Worm (Caenorhabditis elegans) whole organism, L4 larva: ENCODE measurements around the gene unc-43.
A peak's percentile ranks its signal among the peaks of the same experiment; 100 is the strongest.

Source experiments
- F26F4.8 ChIP-seq: fragments of 200-800 bp; sonication (Bioruptor generic); conservative IDR thresholded peaks from 2 replicates; pipeline ENCODE4 v1.3.6; 2022; ENCODE audit warnings: missing genetic modification characterization, missing compliant biosample characterization
- F37D6.2 ChIP-seq: sonication (generic microtip); optimal IDR thresholded peaks from 2 replicates; lab custom pipeline; 2016; ENCODE audit warnings: mild to moderate bottlenecking, missing genetic modification characterization, missing compliant biosample characterization
- F49E8.2 ChIP-seq: sonication (generic microtip); optimal IDR thresholded peaks from 2 replicates; lab custom pipeline; 2016; ENCODE audit warnings: missing compliant biosample characterization, mild to moderate bottlenecking, missing genetic modification characterization, borderline replicate concordance
- T20F7.1 ChIP-seq: fragments of 200-800 bp; sonication (Bioruptor generic); optimal IDR thresholded peaks from 2 replicates; lab custom pipeline; 2018; ENCODE audit warnings: mild to moderate bottlenecking, missing genetic modification characterization, missing compliant biosample characterization
- Y48G9A.11 ChIP-seq: fragments of 200-800 bp; sonication (Bioruptor generic); IDR thresholded peaks from 2 replicates; pipeline ENCODE4 v1.3.6; 2022; ENCODE audit warnings: missing genetic modification reagents, missing genetic modification characterization, missing compliant biosample characterization
- Y75B8A.6 ChIP-seq: fragments of 200-800 bp; sonication (Bioruptor generic); IDR thresholded peaks from 2 replicates; pipeline ENCODE4 v1.3.6; 2022; ENCODE audit warnings: missing genetic modification reagents, missing genetic modification characterization, missing compliant biosample characterization
- aha-1 ChIP-seq: fragments of 150-350 bp; peaks from one replicate; lab custom pipeline; 2014; ENCODE audit warnings: missing biosample characterization, missing genetic modification characterization
- ceh-20 ChIP-seq: fragments of 200-800 bp; sonication (Bioruptor generic); IDR thresholded peaks from 2 replicates; pipeline ENCODE4 v1.3.6; 2022; ENCODE audit warnings: missing genetic modification reagents, missing genetic modification characterization, missing compliant biosample characterization
- ceh-28 ChIP-seq: fragments of 150-350 bp; optimal IDR thresholded peaks from 2 replicates; lab custom pipeline; 2014; ENCODE audit warnings: missing biosample characterization, missing genetic modification reagents, missing genetic modification characterization
- ceh-62 ChIP-seq: sonication (generic microtip); optimal IDR thresholded peaks from 2 replicates; lab custom pipeline; 2017; ENCODE audit warnings: missing biosample characterization, missing genetic modification characterization
- ceh-82 ChIP-seq: sonication (generic microtip); optimal IDR thresholded peaks from 2 replicates; lab custom pipeline; 2017; ENCODE audit warnings: missing biosample characterization, missing genetic modification characterization
- cey-2 ChIP-seq: sonication (generic microtip); optimal IDR thresholded peaks from 3 replicates; lab custom pipeline; 2017; ENCODE audit warnings: missing genetic modification characterization, mild to moderate bottlenecking, missing compliant biosample characterization, antibody characterized with exemption, borderline replicate concordance; ENCODE audit not compliant: insufficient read depth
- daf-12 ChIP-seq: fragments of 150-350 bp; optimal IDR thresholded peaks from 2 replicates; lab custom pipeline; 2014; ENCODE audit warnings: missing biosample characterization, missing genetic modification reagents, missing genetic modification characterization
- dmd-6 ChIP-seq: fragments of 200-800 bp; sonication (Bioruptor generic); IDR thresholded peaks from 2 replicates; pipeline ENCODE4 v1.3.6; 2022; ENCODE audit warnings: missing genetic modification reagents, missing genetic modification characterization, missing compliant biosample characterization
- dmd-9 ChIP-seq: fragments of 200-800 bp; sonication (Bioruptor generic); IDR thresholded peaks from 2 replicates; pipeline ENCODE4 v1.3.6; 2022; ENCODE audit warnings: missing genetic modification reagents, missing genetic modification characterization, missing compliant biosample characterization
- dve-1 ChIP-seq: sonication (generic microtip); optimal IDR thresholded peaks from 2 replicates; lab custom pipeline; 2017; ENCODE audit warnings: antibody characterized with exemption, mild to moderate bottlenecking, missing genetic modification characterization, missing compliant biosample characterization; ENCODE audit not compliant: insufficient read depth
- egl-43 ChIP-seq: fragments of 200-800 bp; sonication (Bioruptor generic); IDR thresholded peaks from 2 replicates; pipeline ENCODE4 v1.3.6; 2022; ENCODE audit warnings: missing genetic modification reagents, missing genetic modification characterization, missing compliant biosample characterization
- hlh-30 ChIP-seq: sonication (generic microtip); optimal IDR thresholded peaks from 2 replicates; lab custom pipeline; 2017; ENCODE audit warnings: antibody characterized with exemption, mild to moderate bottlenecking, missing genetic modification characterization, missing compliant biosample characterization; ENCODE audit not compliant: insufficient read depth
- lim-7 ChIP-seq: fragments of 200-800 bp; sonication (Bioruptor generic); IDR thresholded peaks from 2 replicates; pipeline ENCODE4 v1.3.6; 2022; ENCODE audit warnings: missing genetic modification characterization, missing compliant biosample characterization
- lin-38 ChIP-seq: fragments of 200-800 bp; sonication (Bioruptor generic); IDR thresholded peaks from 2 replicates; pipeline ENCODE4 v1.3.6; 2022; ENCODE audit warnings: missing genetic modification reagents, missing genetic modification characterization, missing compliant biosample characterization
- lin-39 ChIP-seq: fragments of 150-350 bp; optimal IDR thresholded peaks from 2 replicates; lab custom pipeline; 2014; ENCODE audit warnings: missing biosample characterization, missing genetic modification reagents, missing genetic modification characterization
- lir-3 ChIP-seq: sonication (generic microtip); optimal IDR thresholded peaks from 2 replicates; lab custom pipeline; 2016; ENCODE audit warnings: mild to moderate bottlenecking, missing genetic modification characterization, missing compliant biosample characterization
- madf-5 ChIP-seq, 2 experiments: fragments of 200-800 bp; sonication (Bioruptor generic); IDR thresholded peaks; 2 replicates each; pipeline ENCODE4 v1.3.6; 2022; ENCODE audit warnings: missing compliant biosample characterization in 2 of 2, missing genetic modification characterization in 2 of 2
- nhr-25 ChIP-seq: sonication (generic microtip); optimal IDR thresholded peaks from 2 replicates; lab custom pipeline; 2017; ENCODE audit warnings: missing genetic modification characterization, mild to moderate bottlenecking, missing compliant biosample characterization, antibody characterized with exemption, moderate library complexity, borderline replicate concordance; ENCODE audit not compliant: insufficient read depth
- nhr-41 ChIP-seq: fragments of 200-800 bp; sonication (Bioruptor generic); IDR thresholded peaks from 2 replicates; pipeline ENCODE4 v1.3.6; 2022; ENCODE audit warnings: missing genetic modification reagents, missing genetic modification characterization, missing compliant biosample characterization
- nhr-42 ChIP-seq: fragments of 200-800 bp; sonication (Bioruptor generic); IDR thresholded peaks from 2 replicates; pipeline ENCODE4 v1.3.6; 2022; ENCODE audit warnings: missing genetic modification characterization, missing compliant biosample characterization
- nhr-6 ChIP-seq: fragments of 150-350 bp; optimal IDR thresholded peaks from 2 replicates; lab custom pipeline; 2014; ENCODE audit warnings: missing biosample characterization, missing genetic modification characterization
- nhr-76 ChIP-seq: fragments of 150-350 bp; optimal IDR thresholded peaks from 2 replicates; lab custom pipeline; 2014; ENCODE audit warnings: missing biosample characterization, missing genetic modification characterization
- nhr-77 ChIP-seq: fragments of 150-350 bp; optimal IDR thresholded peaks from 2 replicates; lab custom pipeline; 2014; ENCODE audit warnings: missing biosample characterization, missing genetic modification characterization
- php-3 ChIP-seq: fragments of 200-800 bp; sonication (Bioruptor generic); IDR thresholded peaks from 2 replicates; pipeline ENCODE4 v1.3.6; 2022; ENCODE audit warnings: missing genetic modification reagents, missing genetic modification characterization, missing compliant biosample characterization
- snpc-4 ChIP-seq: fragments of 150-350 bp; optimal IDR thresholded peaks from 2 replicates; lab custom pipeline; 2014; ENCODE audit warnings: missing biosample characterization, missing genetic modification characterization
- spr-3 ChIP-seq: fragments of 200-800 bp; sonication (Bioruptor generic); optimal IDR thresholded peaks from 2 replicates; lab custom pipeline; 2018; ENCODE audit warnings: mild to moderate bottlenecking, missing genetic modification characterization, missing compliant biosample characterization
- unc-62 ChIP-seq, 3 experiments: fragments of 150-350 bp in 1 of 3; sonication (generic microtip); optimal IDR thresholded peaks in 2 of 3; peaks in 1 of 3; 1 replicate in 1 of 3; 2 replicates in 2 of 3; lab custom pipeline; 2014 to 2017; ENCODE audit warnings: missing biosample characterization in 3 of 3, missing genetic modification characterization in 3 of 3, missing genetic modification reagents in 3 of 3, missing genotype in 1 of 3
- vab-7 ChIP-seq: fragments of 200-800 bp; sonication (Bioruptor generic); IDR thresholded peaks from 2 replicates; pipeline ENCODE4 v1.3.6; 2022; ENCODE audit warnings: missing genetic modification reagents, missing genetic modification characterization, missing compliant biosample characterization
- zip-11 ChIP-seq: fragments of 200-800 bp; sonication (Bioruptor generic); IDR thresholded peaks from 2 replicates; pipeline ENCODE4 v1.3.6; 2022; ENCODE audit warnings: missing genetic modification characterization, missing compliant biosample characterization
- ztf-7 ChIP-seq: fragments of 150-350 bp; optimal IDR thresholded peaks from 2 replicates; lab custom pipeline; 2014; ENCODE audit warnings: missing biosample characterization, missing genetic modification characterization

unc-43 gene

DNA sequence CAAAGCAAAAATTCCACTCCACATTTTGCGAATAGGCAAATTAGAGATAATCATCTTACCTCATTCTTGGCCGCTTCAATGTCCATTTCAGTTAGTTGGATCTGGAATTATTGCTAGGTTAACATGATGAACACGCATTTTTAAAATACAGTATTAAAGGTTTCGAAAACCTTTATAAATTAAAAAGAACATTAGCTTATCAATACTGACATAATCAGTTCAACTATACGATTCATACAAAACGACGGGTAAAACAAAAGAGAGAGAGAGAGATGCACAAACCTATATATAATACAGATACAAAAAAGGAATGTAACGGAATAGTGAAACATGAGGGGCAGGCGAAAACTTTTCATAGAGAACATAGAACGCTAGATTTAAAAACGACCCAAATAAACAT lies 68.5 kb downstream of the unc-43 start, which contains the start of gene thk-1 (continued):
- TF ChIP-seq dve-1 (tag; lab: Kevin White, UChicago) (peak; percentile 12), dmd-6 (GFP tag; lab: Robert Waterston, UW) (no peak)

DNA sequence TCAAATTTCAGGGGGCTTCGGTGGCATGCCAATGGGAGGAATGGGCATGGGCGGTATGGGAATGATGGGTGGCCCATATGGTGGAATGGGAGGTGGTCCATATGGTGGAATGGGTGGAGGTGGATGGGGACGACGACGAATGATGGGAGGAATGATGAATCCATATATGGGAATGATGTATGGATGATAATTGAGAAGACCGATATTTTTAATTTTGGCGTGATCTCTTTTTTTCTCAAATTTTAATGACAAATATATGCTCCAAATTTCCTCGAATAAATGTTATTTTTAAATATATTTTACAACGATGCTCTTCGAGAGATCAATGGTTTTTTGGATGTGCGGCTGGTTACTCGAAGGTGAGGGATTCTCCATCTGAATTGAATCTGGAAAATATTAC lies 72.3 kb downstream of the unc-43 start, which contains the start of gene Y43C5A.4:
Gene Y43C5A.4 (plus strand): TSS at position 301 of the 400 bp plus-strand sequence.
- TF ChIP-seq spr-3 (GFP tag; lab: Kevin White, UChicago) (no peak), ztf-7 (tag; lab: Kevin White, UChicago) (no peak), snpc-4 (tag; lab: Kevin White, UChicago) (no peak), madf-5 (GFP tag; IDR thresholded peaks at IDR 0.05; lab: Robert Waterston, UW) (no peak), nhr-6 (no peak), php-3 (GFP tag; lab: Robert Waterston, UW) (no peak), dmd-9 (GFP tag; lab: Robert Waterston, UW) (no peak), aha-1 (no peak), vab-7 (GFP tag; lab: Robert Waterston, UW) (no peak), lir-3 (tag; lab: Kevin White, UChicago) (no peak), unc-62 (GFP tag; optimal IDR thresholded peaks at IDR 0.05 in 1 of 2; lab: Kevin White, UChicago) (no peak), unc-62 (tag; optimal IDR thresholded peaks at IDR 0.05; lab: Kevin White, UChicago) (no peak), nhr-25 (tag; lab: Kevin White, UChicago) (no peak), nhr-77 (tag; lab: Kevin White, UChicago) (no peak), lin-38 (GFP tag; lab: Robert Waterston, UW) (no peak), ceh-28 (tag; lab: Kevin White, UChicago) (no peak), cey-2 (tag; lab: Kevin White, UChicago) (no peak), ceh-62 (tag; lab: Kevin White, UChicago) (no peak), zip-11 (GFP tag; lab: Robert Waterston, UW) (no peak), nhr-41 (GFP tag; lab: Robert Waterston, UW) (no peak), nhr-76 (tag; lab: Kevin White, UChicago) (no peak)

DNA sequence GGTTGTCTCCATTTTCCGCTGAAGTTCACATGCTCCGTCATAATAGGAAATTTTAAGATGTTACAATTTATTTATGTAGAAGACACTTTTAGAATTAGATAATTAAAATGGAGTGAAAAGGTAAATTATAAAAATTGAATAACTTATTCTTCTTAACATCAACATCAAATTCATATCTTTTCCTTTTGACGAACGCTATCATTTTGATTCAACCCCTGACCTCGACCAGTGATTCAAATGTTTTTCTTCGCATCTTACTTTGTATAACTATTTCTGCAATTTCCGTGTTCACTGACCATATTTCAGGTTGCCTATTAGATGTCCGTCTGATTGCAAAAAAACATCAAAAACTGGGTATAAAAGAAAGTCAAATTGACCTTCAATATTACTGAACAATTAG lies 73.1 kb downstream of the unc-43 start, which contains the start of gene Y43C5A.7:
Gene Y43C5A.7 (plus strand): TSS at position 301 of the 400 bp plus-strand sequence.
- TF ChIP-seq lin-39 (tag; lab: Kevin White, UChicago) (no peak), Y75B8A.6 (GFP tag; lab: Robert Waterston, UW) (no peak), hlh-30 (tag; lab: Kevin White, UChicago) (no peak), F37D6.2 (no peak), dve-1 (tag; lab: Kevin White, UChicago) (no peak), egl-43 (GFP tag; lab: Robert Waterston, UW) (no peak), Y48G9A.11 (no peak), lim-7 (GFP tag; lab: Robert Waterston, UW) (no peak), snpc-4 (tag; lab: Kevin White, UChicago) (no peak), F26F4.8 (GFP tag; lab: Robert Waterston, UW) (no peak), T20F7.1 (GFP tag; lab: Kevin White, UChicago) (no peak), nhr-42 (GFP tag; lab: Robert Waterston, UW) (no peak), F49E8.2 (tag; lab: Kevin White, UChicago) (no peak), daf-12 (tag; lab: Kevin White, UChicago) (no peak), ceh-82 (tag; lab: Kevin White, UChicago) (no peak), lin-38 (GFP tag; lab: Robert Waterston, UW) (no peak), nhr-25 (tag; lab: Kevin White, UChicago) (no peak), ceh-20 (GFP tag; lab: Robert Waterston, UW) (no peak)
